Fruit fly (Drosophila melanogaster) ovary, adult (tissue): ENCODE measurements around the gene CG11596.

Source experiments
- CG17801 ChIP-seq: fragments of 200-800 bp; optimal IDR thresholded peaks from 2 replicates; lab custom pipeline; 2019; ENCODE audit warnings: missing biosample characterization, mild to moderate bottlenecking, missing genetic modification characterization, moderate library complexity; ENCODE audit not compliant: partially characterized antibody

The CG11596 gene

DNA sequence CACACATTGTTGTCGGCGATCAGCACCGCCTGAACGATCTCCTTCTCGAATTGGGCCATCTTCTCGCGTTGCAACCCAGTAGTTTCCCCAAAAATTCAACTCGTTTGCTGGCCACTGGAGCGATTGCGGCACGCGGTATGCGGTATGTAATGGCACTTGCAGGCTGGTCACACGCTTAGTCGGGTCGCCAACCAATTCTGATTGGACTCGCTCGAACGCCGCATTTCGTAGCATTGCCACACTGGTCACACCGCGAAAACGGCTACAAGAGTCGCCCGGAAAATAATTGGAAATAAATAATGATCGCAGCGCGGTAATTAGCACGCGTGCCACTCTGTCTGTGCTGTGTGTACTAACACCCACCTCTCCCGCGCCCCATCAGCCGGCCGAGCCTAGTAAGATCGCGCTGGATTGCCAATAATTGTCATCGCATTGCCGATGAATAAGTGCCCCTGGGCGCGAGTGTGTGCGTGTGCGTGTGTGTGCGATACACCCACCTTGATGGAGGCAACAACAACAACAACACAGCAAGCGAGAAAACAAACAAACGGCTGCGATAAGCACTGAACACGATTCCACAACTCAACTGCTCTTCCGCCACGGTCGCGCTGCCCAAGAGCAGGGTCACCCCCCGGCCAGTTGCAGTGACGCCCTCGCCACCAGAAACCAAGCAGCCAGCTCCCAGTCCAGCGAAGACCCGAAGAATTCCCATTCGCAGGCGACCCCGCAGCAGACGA is 4.5 kb upstream of the CG11596 start, which contains the start of the genes eIF2Bepsilon and Ocrl:
Gene eIF2Bepsilon (minus strand): TSS at position 110 of the 737 bp plus-strand sequence.
Gene Ocrl (plus strand): TSS at position 217 of the 737 bp plus-strand sequence.
- TF ChIP-seq CG17801: no peak

DNA sequence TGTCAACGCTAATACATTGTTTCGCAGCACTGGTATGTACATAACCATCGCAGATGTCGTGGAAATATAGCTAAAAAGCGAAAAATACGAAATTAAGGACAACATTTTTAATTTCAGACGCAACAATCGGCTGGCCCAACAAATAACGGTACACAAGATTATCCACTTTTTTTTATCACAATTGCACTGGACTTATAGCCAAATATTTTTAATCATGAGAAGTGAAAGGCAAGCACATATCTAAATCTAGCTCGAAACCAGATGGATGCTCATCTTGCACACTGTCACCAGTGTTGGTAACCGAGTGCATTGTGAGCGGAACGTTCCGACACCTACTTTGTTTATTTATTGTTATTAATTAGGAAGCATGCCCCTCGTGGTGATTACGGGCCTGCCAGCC is 12.5 kb downstream of the CG11596 start, which contains the start of the genes CG3857 and CG3587:
Gene CG3857 (minus strand): TSS at position 21 of the 400 bp plus-strand sequence.
Gene CG3587 (plus strand): TSS at position 288 of the 400 bp plus-strand sequence.
- peak; percentile 57 for TF ChIP-seq CG17801

DNA sequence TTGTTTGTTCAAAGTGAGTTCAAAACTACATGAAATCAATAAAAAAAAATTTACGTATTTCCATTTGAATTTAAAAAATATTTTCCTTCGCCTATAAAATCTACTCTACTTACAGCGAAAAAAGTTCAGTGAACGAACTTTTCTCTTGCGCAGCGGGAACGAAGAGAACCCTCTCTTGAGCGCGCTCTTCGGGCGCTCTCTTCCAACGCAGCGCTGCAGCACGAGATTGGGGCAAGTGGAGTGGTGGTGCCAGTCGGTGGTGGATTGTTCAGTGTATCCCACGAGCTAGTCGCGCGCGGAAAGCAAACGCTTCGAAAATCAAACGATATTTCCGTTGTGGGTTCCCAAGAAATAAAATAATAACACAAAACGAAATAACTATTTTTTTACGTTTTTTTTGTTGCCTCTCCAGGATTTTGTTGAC is 14.2 kb downstream of the CG11596 start, which contains the start of gene Hr4:
Gene Hr4 (plus strand): TSS at position 272 of the 424 bp plus-strand sequence.
- TF ChIP-seq CG17801: no peak

DNA sequence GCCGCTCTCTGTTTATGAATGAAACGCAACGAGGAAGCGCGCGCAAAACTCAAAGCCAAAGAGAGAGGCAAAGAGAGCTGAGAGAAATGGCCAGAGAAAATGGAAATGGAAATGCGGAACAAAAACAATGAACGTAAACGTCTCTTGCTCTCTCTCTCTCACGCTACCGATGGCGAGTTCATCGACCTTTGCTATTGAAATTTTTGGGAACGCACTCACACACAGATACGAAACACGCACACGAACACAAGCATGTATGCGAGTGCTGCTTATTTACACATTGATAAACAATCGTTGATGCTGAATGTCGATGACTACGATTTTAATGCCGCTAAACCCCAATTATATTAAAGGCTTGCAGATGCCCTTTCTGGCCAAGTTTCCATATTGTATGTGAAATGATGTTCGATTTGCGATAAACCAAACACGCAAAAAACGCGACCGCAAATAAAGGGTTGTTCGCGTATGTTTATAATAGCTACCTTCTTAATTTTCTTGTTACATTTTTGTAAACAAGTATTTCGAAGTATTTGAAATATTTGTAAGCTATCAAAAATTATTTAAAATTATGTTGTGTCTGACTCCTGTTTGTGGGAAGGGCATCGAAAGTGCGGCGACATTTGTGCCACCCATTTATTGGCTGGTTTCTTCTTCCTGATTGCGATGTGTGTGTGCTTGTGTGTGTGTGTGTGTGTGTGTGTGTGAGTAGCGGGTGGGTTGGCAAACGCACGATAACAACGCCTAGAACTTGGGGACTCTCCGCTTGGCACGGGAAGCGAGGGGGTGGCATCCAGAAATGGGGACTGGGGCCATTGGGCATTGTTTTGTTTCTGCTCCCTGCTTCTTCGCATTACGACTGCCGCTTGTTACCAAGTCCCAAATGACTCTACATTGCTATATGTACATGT is 16.1 kb downstream of the CG11596 start:
- no peak for TF ChIP-seq CG17801

DNA sequence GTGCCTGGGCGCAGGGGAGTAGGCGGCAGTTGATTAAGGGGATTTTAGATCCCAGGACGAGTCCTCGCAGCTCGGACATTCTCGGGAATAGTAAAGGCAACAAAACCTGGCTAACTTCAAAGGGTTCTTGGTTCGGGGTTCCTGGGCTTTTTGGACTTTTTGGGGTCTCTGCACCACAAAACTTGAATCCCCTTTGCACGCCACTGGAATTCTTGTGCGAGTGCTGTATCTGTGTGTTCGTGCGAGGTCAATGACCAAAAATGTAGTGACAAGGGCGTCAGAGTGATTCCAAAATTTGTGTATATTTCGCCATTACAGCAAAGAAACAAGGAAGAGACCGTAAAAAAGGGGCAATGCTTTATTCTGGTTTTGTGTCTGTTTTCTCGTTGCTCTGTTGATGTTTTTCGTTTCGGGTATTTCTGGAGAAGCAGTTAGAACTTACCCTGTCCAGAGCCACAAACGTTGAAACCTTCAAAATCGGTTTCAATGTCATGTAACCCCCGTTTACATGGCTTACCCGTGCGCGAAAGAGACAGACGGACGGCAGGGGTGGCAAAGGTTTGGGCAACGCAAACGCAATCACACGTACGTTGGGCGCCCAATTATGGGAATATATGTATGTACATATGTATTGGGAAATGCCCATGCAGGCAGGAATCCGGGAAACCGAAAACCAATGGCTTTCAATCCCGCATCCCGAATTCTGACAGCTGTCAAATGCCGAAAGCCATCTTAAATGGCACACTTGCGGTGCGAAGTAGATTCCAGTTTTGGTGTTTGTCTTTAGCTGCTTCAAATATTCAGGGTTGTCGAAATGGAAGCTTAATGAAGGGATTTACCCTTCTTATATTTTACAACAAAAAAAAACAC is 17.0 kb downstream of the CG11596 start:
- TF ChIP-seq CG17801: no peak

DNA sequence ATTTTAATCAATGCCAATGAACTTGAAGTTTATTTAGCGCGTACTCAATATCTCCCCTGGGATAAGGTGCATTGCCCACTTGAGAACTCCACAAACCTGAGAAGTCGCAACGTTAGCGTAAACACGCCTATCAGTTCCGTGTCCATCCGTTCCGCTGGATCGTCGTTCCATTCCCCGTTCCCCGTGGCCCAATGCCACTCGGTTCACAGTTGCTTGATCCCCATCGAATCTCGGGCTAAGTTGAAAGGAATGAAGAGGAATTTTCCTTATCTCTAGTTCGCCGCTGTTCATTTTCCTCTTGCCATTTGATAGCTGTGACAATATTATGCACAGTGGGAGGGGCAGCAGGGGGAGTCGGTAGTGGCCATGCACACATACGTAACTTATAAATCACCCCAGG is 17.8 kb downstream of the CG11596 start:
- TF ChIP-seq CG17801: no peak

DNA sequence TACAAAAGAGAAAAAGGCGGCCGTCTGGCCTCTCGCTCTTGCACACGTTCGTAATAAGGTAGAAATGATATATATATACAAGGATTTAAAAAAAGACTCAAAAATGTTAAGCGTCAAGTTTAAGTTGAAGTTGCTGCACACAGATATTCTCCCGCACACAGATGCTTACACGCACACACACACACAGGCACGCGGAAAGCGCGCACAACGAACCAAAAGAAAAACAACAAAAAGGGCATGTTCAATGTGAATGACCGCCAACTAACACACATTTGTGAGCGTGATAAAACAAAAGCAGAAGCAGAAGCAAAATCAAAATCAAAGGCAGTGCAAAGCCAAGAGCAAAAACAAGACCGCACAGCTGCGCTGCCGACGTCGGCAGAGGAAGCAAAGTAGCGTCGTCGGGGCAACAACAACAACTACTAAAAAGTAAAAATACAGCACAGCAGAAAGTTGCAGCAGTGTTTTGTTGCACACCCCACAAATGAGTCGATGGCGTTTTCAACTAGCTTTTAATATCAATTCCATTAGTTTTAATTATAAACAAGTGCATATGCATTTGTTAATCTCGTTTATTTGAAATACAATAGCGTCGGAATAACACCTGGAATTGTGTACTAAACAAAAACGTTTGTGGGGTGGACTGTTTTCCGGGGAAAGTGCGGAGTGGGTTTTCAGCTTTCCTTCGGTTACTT is 19.8 kb downstream of the CG11596 start:
- TF ChIP-seq CG17801: peak; percentile 91

DNA sequence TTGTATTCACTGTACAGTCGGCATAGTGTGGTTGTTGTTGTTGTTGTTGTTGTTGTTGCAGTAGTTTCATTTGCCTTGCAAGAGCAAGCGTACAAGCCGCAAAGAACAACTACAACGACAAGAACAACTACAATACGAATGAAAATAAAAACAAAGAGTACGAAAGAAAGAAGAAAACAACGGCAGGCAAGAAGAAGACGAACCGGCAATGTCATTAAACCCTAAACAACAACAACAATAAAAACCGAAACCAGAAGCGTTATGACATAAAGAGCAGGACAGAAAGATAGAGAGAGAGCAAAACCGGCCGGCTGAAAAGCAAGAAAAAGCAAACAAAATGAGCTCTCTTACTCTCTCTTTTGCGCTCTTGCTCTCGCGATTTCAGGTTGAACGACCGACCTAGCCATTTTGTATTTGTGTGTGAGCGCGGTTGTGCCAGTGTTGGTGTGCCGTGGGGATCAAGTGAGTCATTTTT is 20.5 kb downstream of the CG11596 start:
- TF ChIP-seq CG17801: no peak

DNA sequence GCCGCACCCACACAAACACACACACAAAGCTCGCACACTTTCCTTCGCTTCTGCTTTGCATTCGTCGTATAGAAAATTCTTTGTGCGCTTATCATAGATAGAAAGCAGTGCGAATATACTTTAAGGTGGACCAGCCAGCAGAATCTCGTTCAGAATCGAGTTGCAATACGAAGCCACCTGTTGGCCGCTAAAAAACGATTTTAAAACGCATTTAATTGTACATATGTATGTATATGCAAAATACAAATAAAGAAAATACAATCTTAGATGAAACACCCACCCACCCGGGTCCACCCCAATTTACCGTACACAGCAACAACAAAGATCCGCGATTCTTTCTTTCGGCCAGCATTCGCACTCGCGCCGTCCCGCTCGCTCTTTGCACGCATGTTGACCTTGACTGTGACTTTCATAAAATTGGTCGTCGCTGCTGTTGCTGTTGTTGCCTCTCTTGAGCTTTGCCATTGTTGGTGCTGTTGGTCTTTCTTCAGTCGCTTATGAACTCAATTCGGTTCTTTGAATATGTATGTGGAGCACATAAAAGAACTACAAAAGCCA is 21.1 kb downstream of the CG11596 start:
- TF ChIP-seq CG17801: peak; percentile 94

DNA sequence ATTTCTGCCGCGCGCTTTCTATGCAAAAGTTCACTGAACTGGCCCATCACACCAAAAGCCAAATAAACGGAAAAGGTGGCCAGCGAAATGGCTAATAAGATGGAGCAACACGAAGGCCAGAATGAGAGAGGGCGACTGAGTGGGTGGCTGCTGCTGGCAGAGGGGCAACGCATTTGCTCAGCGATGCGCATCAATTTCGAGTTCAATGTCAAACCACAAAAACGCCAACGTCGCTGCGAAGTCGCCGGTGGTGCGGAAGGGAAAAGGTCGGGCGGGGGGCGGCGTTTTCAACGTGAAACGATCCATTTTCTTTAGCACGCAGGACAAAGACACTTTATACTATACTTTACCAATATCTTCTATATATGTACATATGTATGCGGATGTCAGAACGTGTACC is 22.1 kb downstream of the CG11596 start:
- TF ChIP-seq CG17801: no peak

DNA sequence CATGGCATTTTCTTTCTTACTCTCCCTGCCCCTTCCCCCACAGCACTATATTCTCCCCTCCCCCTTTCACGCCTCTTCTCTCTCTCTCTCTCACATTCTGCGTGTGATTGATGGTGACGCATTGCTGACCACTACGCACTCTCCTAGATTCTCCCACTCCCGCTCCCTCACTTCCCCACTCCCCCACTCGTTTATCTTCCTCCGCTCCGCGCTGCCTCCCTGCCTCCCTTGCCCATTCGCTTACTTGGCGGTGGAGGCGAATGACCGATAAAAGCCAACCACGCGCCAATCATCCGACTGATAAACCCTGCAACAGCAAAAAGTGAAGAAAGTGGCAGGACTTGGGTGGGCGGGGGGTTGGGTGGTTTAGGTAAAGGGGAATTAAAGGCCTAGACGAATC is 22.8 kb downstream of the CG11596 start:
- TF ChIP-seq CG17801: no peak

DNA sequence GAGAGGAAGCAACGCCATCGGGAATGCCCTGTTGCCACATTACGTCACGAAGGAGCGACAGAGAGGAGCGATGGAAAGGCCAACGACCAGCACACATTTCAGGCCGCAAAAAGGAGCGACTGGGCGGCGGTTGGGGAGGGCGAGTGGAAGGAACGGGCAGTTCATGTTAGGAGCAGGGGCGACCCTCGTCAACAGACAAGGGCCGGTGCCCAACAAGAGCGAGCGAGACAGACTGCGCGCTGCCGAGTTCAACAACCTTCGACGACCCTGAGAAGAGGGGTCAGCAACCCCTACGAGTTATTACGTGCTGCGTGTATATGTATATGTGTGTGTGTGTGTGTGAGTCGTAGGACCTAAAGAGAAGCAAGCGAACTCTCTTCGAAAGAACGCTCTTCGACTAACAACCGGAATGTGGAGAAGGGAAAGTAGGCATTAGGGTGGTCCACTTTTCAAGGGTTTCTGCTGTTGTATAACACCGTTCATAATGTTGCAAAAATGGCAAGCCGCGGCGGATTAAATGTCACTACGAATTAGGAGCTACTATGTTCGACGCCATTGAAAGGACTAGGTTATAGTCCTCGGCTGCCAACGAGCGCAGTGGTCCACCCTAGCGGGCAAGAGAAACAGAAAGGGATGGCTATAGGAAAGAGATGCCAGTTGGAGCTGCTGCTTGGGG is 24.0 kb downstream of the CG11596 start:
- TF ChIP-seq CG17801: peak; percentile 91

DNA sequence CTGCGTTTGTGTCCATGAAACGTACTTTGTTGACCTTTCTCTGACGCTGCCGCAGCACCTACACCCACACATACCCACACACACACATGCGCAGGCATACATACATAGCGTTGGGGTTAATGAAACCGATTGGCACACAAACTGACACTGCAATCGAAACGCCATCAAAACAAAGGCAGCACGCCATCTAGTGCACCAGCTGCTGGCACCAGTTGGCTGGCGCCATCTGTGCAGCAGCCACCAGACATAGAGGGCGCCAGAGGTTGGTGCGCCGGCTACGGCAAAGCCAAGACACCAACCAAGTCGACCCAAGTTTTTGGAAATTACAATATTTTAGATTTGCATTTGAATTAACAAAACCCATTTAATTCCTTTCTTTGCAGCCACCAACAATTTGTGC is 25.4 kb downstream of the CG11596 start:
- no peak for TF ChIP-seq CG17801

DNA sequence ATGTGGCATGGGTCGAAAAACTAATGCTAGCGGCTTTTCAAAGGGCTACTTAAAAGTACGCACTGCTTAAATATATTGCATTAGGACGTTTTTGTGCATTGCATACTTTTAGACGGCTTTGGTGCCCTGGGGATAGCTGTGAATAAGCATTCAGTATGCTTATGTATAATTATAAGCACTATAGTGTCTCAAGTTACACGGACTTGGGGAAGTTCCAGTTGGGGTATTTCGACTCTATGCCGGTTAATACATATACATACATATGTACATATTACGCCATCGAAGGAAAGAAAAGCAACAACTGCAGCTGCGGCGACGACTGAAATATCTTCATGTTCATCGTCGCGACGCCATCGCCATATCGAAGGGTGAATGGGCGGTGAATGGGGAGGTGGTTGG is 35.7 kb downstream of the CG11596 start:
- no peak for TF ChIP-seq CG17801
